Fruit fly (Drosophila melanogaster): ENCODE data around the gene ND-13B.
A peak's percentile ranks its signal among the peaks of the same experiment; 100 is the strongest.

Gene ND-13B

DNA sequence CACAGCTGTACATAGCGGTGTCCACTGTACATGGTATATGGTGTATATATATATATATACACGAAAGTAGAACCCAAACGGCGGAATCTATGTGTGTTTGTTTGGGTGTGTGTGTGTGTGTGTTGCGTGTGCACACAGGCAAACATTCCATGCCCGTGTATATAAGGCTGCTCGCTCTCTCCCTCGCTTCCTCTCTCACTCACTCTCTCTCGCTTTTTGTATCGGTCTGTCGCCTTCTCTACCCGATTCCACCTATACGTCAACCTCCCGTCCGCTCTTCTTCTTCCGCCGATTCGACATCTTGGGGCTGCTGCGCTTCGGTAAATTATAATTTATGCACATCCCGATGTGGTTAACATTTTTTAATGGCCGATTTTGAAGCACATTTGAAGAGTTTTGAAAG lies 19.8 kb downstream of the ND-13B start (continued):
- TF ChIP-seq luna (GFP tag; optimal IDR thresholded peaks at IDR 0.05) (no peak), grau (tag; optimal IDR thresholded peaks at IDR 0.05) (peak; percentile 47), CG17802 (tag; optimal IDR thresholded peaks at IDR 0.05) (no peak), CG4617 (GFP tag; optimal IDR thresholded peaks at IDR 0.05; ENCODE audit: borderline replicate concordance) (no peak), ara (GFP tag; IDR thresholded peaks at IDR 0.05) (no peak), bigmax (GFP tag; optimal IDR thresholded peaks at IDR 0.05) (no peak), gfzf (GFP tag; optimal IDR thresholded peaks at IDR 0.05) (no peak), CG13287 (GFP tag; IDR thresholded peaks at IDR 0.05; ENCODE audit: partially characterized antibody) (peak; percentile 21; the same call in 1 of the 2 replicates), CG10431 (GFP tag; optimal IDR thresholded peaks at IDR 0.05) (no peak), ab (GFP tag; optimal IDR thresholded peaks at IDR 0.05) (no peak), Ets65A (GFP tag) (no peak), pzg (GFP tag; optimal IDR thresholded peaks at IDR 0.05) (no peak), pb (GFP tag; optimal IDR thresholded peaks at IDR 0.05) (no peak), mld (GFP tag; IDR thresholded peaks at IDR 0.05; ENCODE audit: partially characterized antibody) (no peak), peb (GFP tag; IDR thresholded peaks at IDR 0.05) (no peak), HLH3B (GFP tag; IDR thresholded peaks at IDR 0.05) (no peak), CG18619 (GFP tag; optimal IDR thresholded peaks at IDR 0.05) (no peak), Drgx (GFP tag; IDR thresholded peaks at IDR 0.05) (0 out of 2 replicates have a peak, but pooled peaks have one; percentile 12), pfk (GFP tag; optimal IDR thresholded peaks at IDR 0.05) (no peak), CG14050 (GFP tag; IDR thresholded peaks at IDR 0.05) (no peak), zf30C (GFP tag; optimal IDR thresholded peaks at IDR 0.05) (no peak), Spps (tag; optimal IDR thresholded peaks at IDR 0.05) (no peak), al (GFP tag; IDR thresholded peaks at IDR 0.05) (no peak), D (optimal IDR thresholded peaks at IDR 0.05) (no peak), D (GFP tag; optimal IDR thresholded peaks at IDR 0.05) (no peak), CG6654 (GFP tag; optimal IDR thresholded peaks at IDR 0.05) (no peak), CG15601 (tag; optimal IDR thresholded peaks at IDR 0.05) (no peak), nerfin-2 (GFP tag; IDR thresholded peaks at IDR 0.05; ENCODE audit: partially characterized antibody) (no peak), pum (GFP tag; optimal IDR thresholded peaks at IDR 0.05) (no peak), CG8924 (tag; optimal IDR thresholded peaks at IDR 0.05) (peak; percentile 39), Abd-B (GFP tag; optimal IDR thresholded peaks at IDR 0.05) (no peak), tup (GFP tag; optimal IDR thresholded peaks at IDR 0.05) (no peak), CG5180 (GFP tag; optimal IDR thresholded peaks at IDR 0.05) (no peak), Bgb (GFP tag; IDR thresholded peaks at IDR 0.05; ENCODE audit: partially characterized antibody) (no peak), CG34422 (GFP tag; IDR thresholded peaks at IDR 0.05) (no peak), D19A (tag; optimal IDR thresholded peaks at IDR 0.05) (no peak), fd3F (GFP tag; optimal IDR thresholded peaks at IDR 0.05) (no peak), slbo (GFP tag; IDR thresholded peaks at IDR 0.05) (no peak), ssp (GFP tag; IDR thresholded peaks at IDR 0.05) (no peak), insv (GFP tag; optimal IDR thresholded peaks at IDR 0.05) (no peak), tx (GFP tag; optimal IDR thresholded peaks at IDR 0.05) (no peak), sug (tag; optimal IDR thresholded peaks at IDR 0.05) (no peak), CG31441 (GFP tag; IDR thresholded peaks at IDR 0.05) (no peak), ERR (GFP tag; optimal IDR thresholded peaks at IDR 0.05) (no peak), Xbp1 (GFP tag; optimal IDR thresholded peaks at IDR 0.05) (no peak), CG11456 (GFP tag; IDR thresholded peaks at IDR 0.05) (no peak), CHES-1-like (GFP tag; optimal IDR thresholded peaks at IDR 0.05) (no peak), ro (GFP tag; IDR thresholded peaks at IDR 0.05) (no peak), croc (GFP tag; conservative IDR thresholded peaks at IDR 0.05) (no peak), TFAM (GFP tag; optimal IDR thresholded peaks at IDR 0.05) (no peak), hkb (optimal IDR thresholded peaks at IDR 0.05) (no peak), hkb (GFP tag; IDR thresholded peaks at IDR 0.05) (no peak)
